Worm (Caenorhabditis elegans): Measurements from ENCODE around the gene R03A10.5.

- no peak for TF ChIP-seq him-1 (tag; optimal IDR thresholded peaks at IDR 0.05)
- TF ChIP-seq W03F9.2 (tag; optimal IDR thresholded peaks at IDR 0.05) = no peak
- no peak for TF ChIP-seq dao-5 (tag; optimal IDR thresholded peaks at IDR 0.05)
Observed at ce11 chrX:15438768-15439167, 7.8 kb upstream of the R03A10.5 start.

All from whole organism, L4/young adult.